Worm (Caenorhabditis elegans) whole organism, L2 larva: Measurements from ENCODE around the gene Y39A1A.18.

ENCODE experiments used
- F13H6.1 ChIP-seq: sonication (generic microtip); optimal IDR thresholded peaks from 2 replicates; lab custom pipeline; 2016; ENCODE audit warnings: missing genetic modification characterization, missing compliant biosample characterization
- Y55F3AM.14 ChIP-seq: fragments of 200-800 bp; sonication (Bioruptor generic); optimal IDR thresholded peaks from 2 replicates; lab custom pipeline; 2018; ENCODE audit warnings: mild to moderate bottlenecking, missing genetic modification characterization, missing compliant biosample characterization
- ZK546.5 ChIP-seq: sonication (generic microtip); optimal IDR thresholded peaks from 2 replicates; lab custom pipeline; 2017; ENCODE audit warnings: missing biosample characterization, missing genetic modification characterization
- aly-2 ChIP-seq: fragments of 150-350 bp; optimal IDR thresholded peaks from 2 replicates; lab custom pipeline; 2014; ENCODE audit warnings: missing biosample characterization, missing genetic modification characterization
- ama-1 ChIP-seq: fragments of 150-350 bp; optimal IDR thresholded peaks from 2 replicates; lab custom pipeline; 2018; ENCODE audit warnings: inconsistent platforms
- blmp-1 ChIP-seq: sonication (generic microtip); optimal IDR thresholded peaks from 2 replicates; lab custom pipeline; 2017; ENCODE audit warnings: missing genetic modification characterization, mild to moderate bottlenecking, missing compliant biosample characterization, antibody characterized with exemption, moderate library complexity; ENCODE audit not compliant: insufficient read depth
- ceh-16 ChIP-seq: fragments of 150-350 bp; optimal IDR thresholded peaks from 2 replicates; lab custom pipeline; 2014; ENCODE audit warnings: missing biosample characterization, missing genetic modification characterization
- ceh-82 ChIP-seq: fragments of 150-350 bp; optimal IDR thresholded peaks from 2 replicates; lab custom pipeline; 2014; ENCODE audit warnings: missing biosample characterization, missing genetic modification characterization
- crh-2 ChIP-seq: sonication (generic microtip); optimal IDR thresholded peaks from 2 replicates; lab custom pipeline; 2017; ENCODE audit warnings: missing biosample characterization, missing genetic modification characterization
- egl-27 ChIP-seq: sonication (generic microtip); optimal IDR thresholded peaks from 3 replicates; lab custom pipeline; 2017; ENCODE audit warnings: missing biosample characterization, missing genetic modification reagents, missing genetic modification characterization
- elt-1 ChIP-seq: fragments of 150-350 bp; optimal IDR thresholded peaks from 2 replicates; lab custom pipeline; 2014; ENCODE audit warnings: missing biosample characterization, missing genetic modification characterization
- elt-3 ChIP-seq: sonication (generic microtip); optimal IDR thresholded peaks from 2 replicates; lab custom pipeline; 2017; ENCODE audit warnings: missing biosample characterization, missing genetic modification characterization
- fos-1 ChIP-seq: fragments of 150-350 bp; optimal IDR thresholded peaks from 2 replicates; lab custom pipeline; 2014; ENCODE audit warnings: missing biosample characterization, missing genetic modification characterization
- gmeb-1 ChIP-seq: fragments of 150-350 bp; optimal IDR thresholded peaks from 2 replicates; lab custom pipeline; 2014; ENCODE audit warnings: missing biosample characterization, missing genetic modification characterization
- lin-11 ChIP-seq: fragments of 150-350 bp; sonication (generic microtip); optimal IDR thresholded peaks from 2 replicates; lab custom pipeline; 2014; ENCODE audit warnings: missing biosample characterization, missing genetic modification characterization, inconsistent platforms, mixed read lengths
- lin-13 ChIP-seq: fragments of 150-350 bp; optimal IDR thresholded peaks from 2 replicates; lab custom pipeline; 2014; ENCODE audit warnings: missing biosample characterization, missing genetic modification reagents, missing genetic modification characterization
- lin-39 ChIP-seq: fragments of 150-350 bp; optimal IDR thresholded peaks from 2 replicates; lab custom pipeline; 2014; ENCODE audit warnings: missing biosample characterization, missing genetic modification reagents, missing genetic modification characterization
- lsy-2 ChIP-seq, 2 experiments: fragments of 150-350 bp in 1 of 2; sonication (generic microtip) in 1 of 2; optimal IDR thresholded peaks; 2 replicates each; lab custom pipeline; 2014 to 2017; ENCODE audit warnings: missing biosample characterization in 2 of 2, missing genetic modification characterization in 2 of 2
- mbf-1 ChIP-seq: sonication (generic microtip); optimal IDR thresholded peaks from 2 replicates; lab custom pipeline; 2017; ENCODE audit warnings: missing biosample characterization, missing genetic modification characterization
- mdl-1 ChIP-seq, 2 experiments: fragments of 150-350 bp in 1 of 2; sonication (generic microtip) in 1 of 2; optimal IDR thresholded peaks; 2 replicates each; lab custom pipeline; 2017; ENCODE audit warnings: missing biosample characterization in 2 of 2, missing genetic modification characterization in 2 of 2
- nhr-10 ChIP-seq: sonication (generic microtip); optimal IDR thresholded peaks from 2 replicates; lab custom pipeline; 2017; ENCODE audit warnings: missing biosample characterization, missing genetic modification characterization
- nhr-11 ChIP-seq: fragments of 150-350 bp; optimal IDR thresholded peaks from 2 replicates; lab custom pipeline; 2014; ENCODE audit warnings: missing biosample characterization, missing genetic modification characterization
- nhr-129 ChIP-seq: fragments of 150-350 bp; optimal IDR thresholded peaks from 2 replicates; lab custom pipeline; 2014; ENCODE audit warnings: missing biosample characterization, missing genetic modification characterization
- nhr-21 ChIP-seq: fragments of 150-350 bp; optimal IDR thresholded peaks from 2 replicates; lab custom pipeline; 2014; ENCODE audit warnings: missing biosample characterization, missing genetic modification characterization
- nhr-23 ChIP-seq: fragments of 150-350 bp; optimal IDR thresholded peaks from 2 replicates; lab custom pipeline; 2014; ENCODE audit warnings: missing biosample characterization, missing genetic modification reagents, missing genetic modification characterization
- nhr-237 ChIP-seq: fragments of 150-350 bp; optimal IDR thresholded peaks from 2 replicates; lab custom pipeline; 2014; ENCODE audit warnings: missing biosample characterization, missing genetic modification characterization
- nhr-25 ChIP-seq: fragments of 150-350 bp; sonication (generic microtip); optimal IDR thresholded peaks from 3 replicates; lab custom pipeline; 2014; ENCODE audit warnings: missing biosample characterization, missing genetic modification characterization
- nhr-6 ChIP-seq: fragments of 150-350 bp; optimal IDR thresholded peaks from 2 replicates; lab custom pipeline; 2014; ENCODE audit warnings: missing biosample characterization, missing genetic modification characterization
- peb-1 ChIP-seq: fragments of 150-350 bp; optimal IDR thresholded peaks from 2 replicates; lab custom pipeline; 2014; ENCODE audit warnings: missing biosample characterization, missing genetic modification characterization
- sem-4 ChIP-seq: fragments of 150-350 bp; optimal IDR thresholded peaks from 2 replicates; lab custom pipeline; 2014; ENCODE audit warnings: missing biosample characterization, missing genetic modification reagents, missing genetic modification characterization
- skn-1 ChIP-seq: sonication (generic microtip); optimal IDR thresholded peaks from 2 replicates; lab custom pipeline; 2017; ENCODE audit warnings: missing biosample characterization, missing genetic modification characterization
- sma-3 ChIP-seq: sonication (generic microtip); optimal IDR thresholded peaks from 2 replicates; lab custom pipeline; 2016; ENCODE audit warnings: missing genetic modification reagents, missing genetic modification characterization, missing compliant biosample characterization
- sma-9 ChIP-seq, 2 experiments: fragments of 150-350 bp in 1 of 2; sonication (generic microtip) in 1 of 2; optimal IDR thresholded peaks; 2 replicates each; lab custom pipeline; 2014 to 2016; ENCODE audit warnings: missing genetic modification characterization in 2 of 2, mild to moderate bottlenecking in 1 of 2, missing biosample characterization in 1 of 2, missing compliant biosample characterization in 1 of 2, missing genetic modification reagents in 1 of 2, moderate library complexity in 1 of 2
- snpc-4 ChIP-seq: fragments of 150-350 bp; optimal IDR thresholded peaks from 2 replicates; lab custom pipeline; 2014; ENCODE audit warnings: missing biosample characterization, missing genetic modification characterization
- unc-39 ChIP-seq: fragments of 150-350 bp; optimal IDR thresholded peaks from 2 replicates; lab custom pipeline; 2014; ENCODE audit warnings: missing biosample characterization, missing genetic modification characterization
- unc-55 ChIP-seq: fragments of 150-350 bp; sonication (generic microtip); optimal IDR thresholded peaks from 3 replicates; lab custom pipeline; 2014; ENCODE audit warnings: missing biosample characterization, missing genetic modification reagents, missing genetic modification characterization
- unc-62 ChIP-seq: fragments of 150-350 bp; optimal IDR thresholded peaks from 2 replicates; lab custom pipeline; 2014; ENCODE audit warnings: missing biosample characterization, missing genetic modification reagents, missing genetic modification characterization
- zag-1 ChIP-seq: fragments of 150-350 bp; optimal IDR thresholded peaks from 2 replicates; lab custom pipeline; 2014; ENCODE audit warnings: missing biosample characterization, missing genetic modification characterization
- ztf-1 ChIP-seq: fragments of 200-800 bp; sonication (Bioruptor generic); conservative IDR thresholded peaks from 2 replicates; pipeline ENCODE4 v1.3.6; 2022; ENCODE audit warnings: missing genetic modification characterization, missing compliant biosample characterization
- ztf-11 ChIP-seq: sonication (generic microtip); optimal IDR thresholded peaks from 2 replicates; lab custom pipeline; 2017; ENCODE audit warnings: missing biosample characterization, missing genetic modification characterization
- ztf-4 ChIP-seq: fragments of 150-350 bp; optimal IDR thresholded peaks from 2 replicates; lab custom pipeline; 2014; ENCODE audit warnings: missing biosample characterization, missing genetic modification characterization

Gene Y39A1A.18

ce11 chrIII:10716091-10716490, 21.8 kb upstream of the Y39A1A.18 start, which contains the start of gene W09D10.4:
Gene W09D10.4 (minus strand): TSS chrIII:10716191.
- TF ChIP-seq mbf-1 (tag; lab: Kevin White, UChicago) (no peak), nhr-129 (tag; lab: Kevin White, UChicago) (peak; percentile 10), lin-13 (GFP tag; lab: Kevin White, UChicago) (no peak), ceh-16 (tag; lab: Kevin White, UChicago) (no peak), nhr-23 (tag; lab: Kevin White, UChicago) (no peak), sma-9 (GFP tag; optimal IDR thresholded peaks at IDR 0.05; lab: Kevin White, UChicago) (peak; percentile 32), sma-9 (tag; optimal IDR thresholded peaks at IDR 0.05; lab: Kevin White, UChicago) (no peak), elt-3 (tag; lab: Kevin White, UChicago) (no peak), nhr-25 (tag; lab: Kevin White, UChicago) (no peak), lin-39 (tag; lab: Kevin White, UChicago) (no peak), lin-11 (tag; lab: Kevin White, UChicago) (no peak), aly-2 (tag; lab: Kevin White, UChicago) (no peak), ztf-11 (tag; lab: Kevin White, UChicago) (no peak), elt-1 (tag; lab: Kevin White, UChicago) (no peak), F13H6.1 (peak; percentile 20), unc-62 (GFP tag; lab: Kevin White, UChicago) (no peak), peb-1 (tag; lab: Kevin White, UChicago) (no peak), sem-4 (tag; lab: Kevin White, UChicago) (no peak)

ce11 chrIII:10714541-10714940, 20.3 kb upstream of the Y39A1A.18 start:
- TF ChIP-seq crh-2 (tag; lab: Kevin White, UChicago) (no peak), ZK546.5 (tag; lab: Kevin White, UChicago) (no peak), gmeb-1 (tag; lab: Kevin White, UChicago) (no peak), ceh-16 (tag; lab: Kevin White, UChicago) (no peak), lin-39 (tag; lab: Kevin White, UChicago) (no peak), nhr-6 (no peak), ama-1 (lab: Kevin White, UChicago) (no peak), peb-1 (tag; lab: Kevin White, UChicago) (no peak), mdl-1 (tag; optimal IDR thresholded peaks at IDR 0.05; lab: Kevin White, UChicago) (no peak), sma-3 (GFP tag; lab: Kevin White, UChicago) (no peak), blmp-1 (no peak), nhr-25 (tag; lab: Kevin White, UChicago) (no peak), fos-1 (tag; lab: Kevin White, UChicago) (no peak), ztf-1 (no peak), unc-62 (GFP tag; lab: Kevin White, UChicago) (no peak)

- TF ChIP-seq ama-1 (lab: Kevin White, UChicago) = peak; percentile 16
- no peak for TF ChIP-seq egl-27 (tag; lab: Kevin White, UChicago)
- peak; percentile 24 for TF ChIP-seq ceh-16 (tag; lab: Kevin White, UChicago)
- TF ChIP-seq nhr-21 (tag; lab: Kevin White, UChicago) = peak; percentile 34
- no peak for TF ChIP-seq Y55F3AM.14 (GFP tag; lab: Kevin White, UChicago)
- TF ChIP-seq unc-39 (tag; lab: Kevin White, UChicago) = no peak
- no peak for TF ChIP-seq zag-1
- no peak for TF ChIP-seq nhr-11 (tag; lab: Kevin White, UChicago)
- TF ChIP-seq nhr-25 (tag; lab: Kevin White, UChicago) = no peak
- TF ChIP-seq skn-1 (tag; lab: Kevin White, UChicago) = no peak
- TF ChIP-seq fos-1 (tag; lab: Kevin White, UChicago) = peak; percentile 70
- no peak for TF ChIP-seq snpc-4 (tag; lab: Kevin White, UChicago)
- no peak for TF ChIP-seq nhr-237 (tag; lab: Kevin White, UChicago)
- TF ChIP-seq aly-2 (tag; lab: Kevin White, UChicago) = no peak
- TF ChIP-seq sma-9 (GFP tag; optimal IDR thresholded peaks at IDR 0.05; lab: Kevin White, UChicago) = no peak
- no peak for TF ChIP-seq sma-9 (tag; optimal IDR thresholded peaks at IDR 0.05; lab: Kevin White, UChicago)
- peak; percentile 3 for TF ChIP-seq nhr-6
- TF ChIP-seq lsy-2 (tag; optimal IDR thresholded peaks at IDR 0.05; lab: Kevin White, UChicago) = peak in 1 of 2 experiments; percentile 36
- no peak for TF ChIP-seq unc-55
- no peak for TF ChIP-seq ZK546.5 (tag; lab: Kevin White, UChicago)
- TF ChIP-seq mdl-1 (tag; optimal IDR thresholded peaks at IDR 0.05; lab: Kevin White, UChicago) = no peak
- peak; percentile 32 for TF ChIP-seq ztf-4 (tag; lab: Kevin White, UChicago)
- TF ChIP-seq sma-3 (GFP tag; lab: Kevin White, UChicago) = peak; percentile 48
- no peak for TF ChIP-seq nhr-10
- no peak for TF ChIP-seq peb-1 (tag; lab: Kevin White, UChicago)
- no peak for TF ChIP-seq ceh-82
- TF ChIP-seq unc-62 (GFP tag; lab: Kevin White, UChicago) = no peak
- peak; percentile 4 for TF ChIP-seq F13H6.1
- TF ChIP-seq crh-2 (tag; lab: Kevin White, UChicago) = no peak
- TF ChIP-seq lin-13 (GFP tag; lab: Kevin White, UChicago) = no peak
- TF ChIP-seq nhr-129 (tag; lab: Kevin White, UChicago) = peak; percentile 26
- TF ChIP-seq, all 48 proteins: peak for 10
These were observed 16.9 kb upstream of the Y39A1A.18 start, which contains the start of gene W09D10.5 for ce11 chrIII:10711192-10711673. Gene W09D10.5 (minus strand): TSS chrIII:10711536.
